Fruit fly (Drosophila melanogaster): ENCODE measurements around the gene CG3309.
A peak's percentile ranks its signal among the peaks of the same experiment; 100 is the strongest.

The CG3309 gene

DNA sequence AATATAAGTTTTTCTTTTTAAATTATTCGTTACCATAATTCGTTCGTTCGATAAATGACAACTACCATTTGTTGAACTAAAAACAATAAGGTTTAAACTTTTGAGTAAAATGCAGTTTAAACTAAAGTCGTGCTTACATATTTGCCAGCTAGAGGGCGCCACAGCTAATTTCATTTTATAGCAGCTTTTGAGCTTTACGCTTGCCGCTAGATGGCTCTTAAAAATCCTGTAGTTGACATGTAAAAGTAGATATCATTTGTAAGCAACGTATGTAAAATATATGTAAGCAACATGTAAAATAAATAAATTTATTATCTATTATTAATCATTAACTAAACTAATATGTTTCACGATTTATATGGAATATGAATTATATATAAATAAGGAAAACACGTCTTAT lies 39.5 kb downstream of the CG3309 start (continued):
- TF ChIP-seq da (GFP tag; optimal IDR thresholded peaks at IDR 0.05): no peak
- no peak for TF ChIP-seq mirr (GFP tag; optimal IDR thresholded peaks at IDR 0.05)
- peak; percentile 55 for TF ChIP-seq Vsx1 (GFP tag; optimal IDR thresholded peaks at IDR 0.05)
- peak; percentile 9 for TF ChIP-seq CG4424 (GFP tag; optimal IDR thresholded peaks at IDR 0.05)
- no peak for TF ChIP-seq CG18599 (GFP tag; optimal IDR thresholded peaks at IDR 0.05)
- TF ChIP-seq inv (GFP tag; IDR thresholded peaks at IDR 0.05; ENCODE audit: partially characterized antibody): no peak
- no peak for TF ChIP-seq CG6254 (GFP tag; optimal IDR thresholded peaks at IDR 0.05)
- TF ChIP-seq knrl (GFP tag; IDR thresholded peaks at IDR 0.05; ENCODE audit: partially characterized antibody): peak; percentile 33; the same call in 1 of the 3 replicates
- no peak for TF ChIP-seq gcm (GFP tag; optimal IDR thresholded peaks at IDR 0.05)
- TF ChIP-seq Eip74EF (GFP tag; optimal IDR thresholded peaks at IDR 0.05): no peak
- TF ChIP-seq CG2712 (tag; optimal IDR thresholded peaks at IDR 0.05): peak; percentile 2
- TF ChIP-seq CG7745 (tag; optimal IDR thresholded peaks at IDR 0.05): no peak
- TF ChIP-seq Meics (GFP tag; optimal IDR thresholded peaks at IDR 0.05): no peak
- TF ChIP-seq PHDP (tag; optimal IDR thresholded peaks at IDR 0.05): peak; percentile 20
- no peak for TF ChIP-seq nom (GFP tag; optimal IDR thresholded peaks at IDR 0.05)
- TF ChIP-seq CoRest (tag; optimal IDR thresholded peaks at IDR 0.05): peak; percentile 4
- TF ChIP-seq amos (GFP tag; IDR thresholded peaks at IDR 0.05; ENCODE audit: partially characterized antibody): peak; percentile 61
- no peak for TF ChIP-seq cato (GFP tag; optimal IDR thresholded peaks at IDR 0.05; ENCODE audit: borderline replicate concordance)
- peak; percentile 17 for TF ChIP-seq CG1603 (tag; optimal IDR thresholded peaks at IDR 0.05)
- no peak for TF ChIP-seq ara (GFP tag; IDR thresholded peaks at IDR 0.05)
- TF ChIP-seq Med (GFP tag): peak; percentile 46
- no peak for TF ChIP-seq CG2678 (tag; optimal IDR thresholded peaks at IDR 0.05)
- TF ChIP-seq CG9876 (GFP tag; optimal IDR thresholded peaks at IDR 0.05): no peak
- peak; percentile 3 for TF ChIP-seq gem (tag; optimal IDR thresholded peaks at IDR 0.05)
- no peak for TF ChIP-seq CG13424 (tag; optimal IDR thresholded peaks at IDR 0.05)
- TF ChIP-seq CG6175 (GFP tag; IDR thresholded peaks at IDR 0.05): no peak
- no peak for TF ChIP-seq en (GFP tag; optimal IDR thresholded peaks at IDR 0.05)
- TF ChIP-seq Dek (tag; optimal IDR thresholded peaks at IDR 0.05): no peak
- TF ChIP-seq CG1024 (GFP tag; IDR thresholded peaks at IDR 0.05): no peak; the same call in 1 of the 2 replicates
- TF ChIP-seq CG4360 (GFP tag; IDR thresholded peaks at IDR 0.05): no peak
- no peak for TF ChIP-seq CG33557 (GFP tag; optimal IDR thresholded peaks at IDR 0.05)
- peak; percentile 2 for TF ChIP-seq CG5245 (GFP tag; optimal IDR thresholded peaks at IDR 0.05)
- TF ChIP-seq Neu2 (GFP tag; optimal IDR thresholded peaks at IDR 0.05; ENCODE audit: borderline replicate concordance): no peak
- peak in 1 of 2 experiments; percentile 5 for TF ChIP-seq bsh (GFP tag; optimal IDR thresholded peaks at IDR 0.05)
- TF ChIP-seq CG17328 (GFP tag; IDR thresholded peaks at IDR 0.05): no peak
- peak; percentile 47; the same call in 1 of the 2 replicates for TF ChIP-seq Rfx (GFP tag; IDR thresholded peaks at IDR 0.05)
- peak; percentile 93 for TF ChIP-seq CTCF (GFP tag; optimal IDR thresholded peaks at IDR 0.05)
- peak; percentile 42; the same call in 1 of the 3 replicates for TF ChIP-seq Dbx (GFP tag; IDR thresholded peaks at IDR 0.05)
- TF ChIP-seq sug (tag; optimal IDR thresholded peaks at IDR 0.05): peak; percentile 5
- TF ChIP-seq CG6683 (GFP tag; optimal IDR thresholded peaks at IDR 0.05): no peak
- TF ChIP-seq z (GFP tag; IDR thresholded peaks at IDR 0.05): peak; percentile 56; the same call in 1 of the 3 replicates
- TF ChIP-seq GATAe (GFP tag; conservative IDR thresholded peaks at IDR 0.05): no peak
- TF ChIP-seq Awh (GFP tag; IDR thresholded peaks at IDR 0.05): no peak
- no peak for TF ChIP-seq CG14441 (GFP tag; IDR thresholded peaks at IDR 0.05)
- TF ChIP-seq vvl (GFP tag; IDR thresholded peaks at IDR 0.05): peak; percentile 41; the same call in 1 of the 2 replicates
- peak; percentile 61 for TF ChIP-seq CG16813 (GFP tag; IDR thresholded peaks at IDR 0.05; ENCODE audit: partially characterized antibody)
- TF ChIP-seq CG6791 (GFP tag; IDR thresholded peaks at IDR 0.05; ENCODE audit: partially characterized antibody): peak; percentile 14; the same call in 1 of the 3 replicates
